Worm (Caenorhabditis elegans): ENCODE results near the gene C07B5.6.

Gene C07B5.6

ce11 chrX:9494661-9495060 lies 24.2 kb upstream of the C07B5.6 start:
- TF ChIP-seq hlh-11 (tag; optimal IDR thresholded peaks at IDR 0.05) (peak; percentile 8), dmd-8 (GFP tag; IDR thresholded peaks at IDR 0.05) (no peak)

ce11 chrX:9499355-9499754 lies 19.5 kb upstream of the C07B5.6 start:
- TF ChIP-seq aha-1 (tag), result peak; percentile 56
- no peak for TF ChIP-seq F44E2.7 (GFP tag; IDR thresholded peaks at IDR 0.05)
- TF ChIP-seq unc-62 (GFP tag; optimal IDR thresholded peaks at IDR 0.05 in 1 of 2), result peak in 1 of 2 experiments; percentile 68
- no peak for TF ChIP-seq unc-62 (tag; optimal IDR thresholded peaks at IDR 0.05)
- no peak for TF ChIP-seq spr-3 (GFP tag; optimal IDR thresholded peaks at IDR 0.05)

ce11 chrX:9504221-9504620 lies 14.6 kb upstream of the C07B5.6 start:
- TF ChIP-seq daf-19 (GFP tag; conservative IDR thresholded peaks at IDR 0.05) (no peak), T26A8.4 (GFP tag; IDR thresholded peaks at IDR 0.05) (no peak), Y48G9A.11 (GFP tag; IDR thresholded peaks at IDR 0.05) (no peak), F37D6.2 (tag; optimal IDR thresholded peaks at IDR 0.05) (no peak), aly-2 (tag; optimal IDR thresholded peaks at IDR 0.05) (no peak), nhr-42 (GFP tag; IDR thresholded peaks at IDR 0.05) (no peak), hmg-1.1 (GFP tag; IDR thresholded peaks at IDR 0.05) (no peak), Y75B8A.6 (GFP tag; IDR thresholded peaks at IDR 0.05) (no peak), lin-13 (GFP tag; optimal IDR thresholded peaks at IDR 0.05) (no peak), php-3 (GFP tag; IDR thresholded peaks at IDR 0.05) (no peak)

ce11 chrX:9504911-9505397 lies 13.9 kb upstream of the C07B5.6 start:
- no peak for TF ChIP-seq ceh-32 (tag; optimal IDR thresholded peaks at IDR 0.05; ENCODE audit: poor library complexity)
- TF ChIP-seq mes-2 (tag; optimal IDR thresholded peaks at IDR 0.05; ENCODE audit: poor library complexity, severe bottlenecking), result peak; percentile 24
- TF ChIP-seq unc-62 (GFP tag; optimal IDR thresholded peaks at IDR 0.05 in 1 of 2), result peak in 1 of 2 experiments; percentile 92
- TF ChIP-seq unc-62 (tag; optimal IDR thresholded peaks at IDR 0.05), result no peak

- TF ChIP-seq vab-7 (GFP tag; IDR thresholded peaks at IDR 0.05) (no peak), jun-1 (tag; optimal IDR thresholded peaks at IDR 0.05) (no peak), daf-12 (tag; optimal IDR thresholded peaks at IDR 0.05) (no peak), mxl-3 (GFP tag; optimal IDR thresholded peaks at IDR 0.05) (no peak), dve-1 (tag; optimal IDR thresholded peaks at IDR 0.05; ENCODE audit: insufficient read depth) (no peak), nhr-237 (tag; optimal IDR thresholded peaks at IDR 0.05) (no peak), hlh-30 (tag; optimal IDR thresholded peaks at IDR 0.05; ENCODE audit: insufficient read depth) (peak; percentile 48)
Measured at ce11 chrX:9506341-9506740, 12.5 kb upstream of the C07B5.6 start.

ce11 chrX:9508426-9509010 lies 10.3 kb upstream of the C07B5.6 start:
- TF ChIP-seq nhr-28 (tag; optimal IDR thresholded peaks at IDR 0.05) (peak; percentile 13), aha-1 (tag) (peak; percentile 74), F10B5.3 (tag; optimal IDR thresholded peaks at IDR 0.05) (no peak)

- no peak for TF ChIP-seq mdl-1 (tag; optimal IDR thresholded peaks at IDR 0.05)
- TF ChIP-seq unc-62 (GFP tag; optimal IDR thresholded peaks at IDR 0.05 in 1 of 2), result peak in 1 of 2 experiments; percentile 69
- TF ChIP-seq unc-62 (tag; optimal IDR thresholded peaks at IDR 0.05), result no peak
Measured at ce11 chrX:9509516-9509915, 9.3 kb upstream of the C07B5.6 start.

Data from whole organism, L4 larva.